Fruit fly (Drosophila melanogaster): Measurements from ENCODE around the gene CG42521.

The CG42521 gene

DNA sequence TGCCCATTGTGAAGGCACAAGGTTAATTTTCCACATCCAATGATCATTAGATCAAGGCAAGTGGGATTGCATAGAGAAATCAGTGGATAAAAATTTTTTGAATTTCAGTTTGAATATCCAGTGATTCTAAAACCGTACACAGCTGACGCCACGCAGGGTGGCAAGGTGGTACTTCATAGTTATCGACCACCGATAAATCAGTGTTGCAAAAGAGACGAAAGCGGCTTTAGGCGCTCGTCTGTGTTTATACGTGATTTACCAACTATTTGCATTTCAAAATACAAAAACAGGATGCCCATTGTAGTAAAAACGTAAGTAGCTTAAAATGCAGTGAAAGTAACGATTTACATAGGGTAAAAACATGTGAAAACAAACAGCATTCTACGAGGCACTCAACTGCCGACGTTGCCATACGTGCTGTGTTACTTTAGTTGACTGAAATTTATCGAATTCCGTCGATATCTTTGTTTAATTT, 7.5 kb upstream of the CG42521 start, which contains the start of the genes CG42535, CG34001 and hay (continued):
- TF ChIP-seq dmrt11E (tag; optimal IDR thresholded peaks at IDR 0.05) (no peak), corto (GFP tag; optimal IDR thresholded peaks at IDR 0.05) (no peak), bcd (GFP tag; optimal IDR thresholded peaks at IDR 0.05) (no peak), Asciz (GFP tag; optimal IDR thresholded peaks at IDR 0.05) (no peak), stwl (tag; optimal IDR thresholded peaks at IDR 0.05) (peak; percentile 94), Trl (optimal IDR thresholded peaks at IDR 0.05) (peak in 1 of 2 experiments; percentile 6), Trl (GFP tag; optimal IDR thresholded peaks at IDR 0.05) (no peak), Sin3A (optimal IDR thresholded peaks at IDR 0.05) (peak; percentile 98), Hr51 (GFP tag; optimal IDR thresholded peaks at IDR 0.05) (no peak), CG6683 (GFP tag; optimal IDR thresholded peaks at IDR 0.05) (no peak), trem (tag; optimal IDR thresholded peaks at IDR 0.05) (peak; percentile 48), CG3726 (GFP tag; IDR thresholded peaks at IDR 0.05) (no peak), CG11247 (GFP tag; IDR thresholded peaks at IDR 0.05) (no peak), CG17359 (tag; optimal IDR thresholded peaks at IDR 0.05) (no peak), Ada2b (GFP tag; IDR thresholded peaks at IDR 0.05) (no peak), Dek (tag; optimal IDR thresholded peaks at IDR 0.05) (no peak), pb (GFP tag; optimal IDR thresholded peaks at IDR 0.05) (no peak), Meics (GFP tag; optimal IDR thresholded peaks at IDR 0.05) (no peak), az2 (GFP tag; optimal IDR thresholded peaks at IDR 0.05) (no peak), CG3847 (GFP tag; IDR thresholded peaks at IDR 0.05) (peak; percentile 64), CG8924 (tag; optimal IDR thresholded peaks at IDR 0.05) (no peak), kni (GFP tag; optimal IDR thresholded peaks at IDR 0.05) (no peak), ap (GFP tag; IDR thresholded peaks at IDR 0.05) (no peak), tna (GFP tag; IDR thresholded peaks at IDR 0.05; ENCODE audit: partially characterized antibody) (no peak), CG9797 (GFP tag; optimal IDR thresholded peaks at IDR 0.05) (peak; percentile 5), schlank (tag; optimal IDR thresholded peaks at IDR 0.05) (no peak), zfh2 (GFP tag; optimal IDR thresholded peaks at IDR 0.05) (peak; percentile 29), CG12155 (GFP tag; optimal IDR thresholded peaks at IDR 0.05) (no peak), phol (tag; optimal IDR thresholded peaks at IDR 0.05) (peak; percentile 43), CG12659 (GFP tag; optimal IDR thresholded peaks at IDR 0.05) (peak; percentile 54), ranshi (GFP tag; IDR thresholded peaks at IDR 0.05) (no peak), gsb (GFP tag; IDR thresholded peaks at IDR 0.05) (no peak), cad (GFP tag; optimal IDR thresholded peaks at IDR 0.05) (no peak), CG13123 (GFP tag; optimal IDR thresholded peaks at IDR 0.05) (no peak), hbn (GFP tag; IDR thresholded peaks at IDR 0.05; ENCODE audit: partially characterized antibody) (0 out of 2 replicates have a peak, but pooled peaks have one; percentile 12), zen (tag; optimal IDR thresholded peaks at IDR 0.05) (peak; percentile 13), zfh1 (GFP tag; IDR thresholded peaks at IDR 0.05) (peak; percentile 9; the same call in 1 of the 3 replicates), sob (GFP tag; IDR thresholded peaks at IDR 0.05) (no peak), kay (GFP tag; optimal IDR thresholded peaks at IDR 0.05) (no peak), sens-2 (GFP tag; IDR thresholded peaks at IDR 0.05) (no peak), Bteb2 (GFP tag; optimal IDR thresholded peaks at IDR 0.05) (no peak), CG7372 (GFP tag; IDR thresholded peaks at IDR 0.05) (no peak), CG32767 (GFP tag; IDR thresholded peaks at IDR 0.05) (no peak), unc-4 (GFP tag; IDR thresholded peaks at IDR 0.05; ENCODE audit: partially characterized antibody) (no peak), CG18011 (GFP tag; optimal IDR thresholded peaks at IDR 0.05) (no peak), Dll (GFP tag; IDR thresholded peaks at IDR 0.05; ENCODE audit: partially characterized antibody) (no peak), CG12219 (GFP tag; optimal IDR thresholded peaks at IDR 0.05) (no peak), Opbp (GFP tag; IDR thresholded peaks at IDR 0.05; ENCODE audit: partially characterized antibody) (no peak), CG12942 (GFP tag; optimal IDR thresholded peaks at IDR 0.05) (no peak), jigr1 (GFP tag; IDR thresholded peaks at IDR 0.05) (no peak), gem (tag; optimal IDR thresholded peaks at IDR 0.05) (no peak), otp (GFP tag; IDR thresholded peaks at IDR 0.05) (no peak)
